Worm (Caenorhabditis elegans) whole organism, L3 larva: ENCODE measurements around the gene srbc-23.

Experiments
- R02D3.7 ChIP-seq: fragments of 150-350 bp; optimal IDR thresholded peaks from 2 replicates; lab custom pipeline; 2014; ENCODE audit warnings: missing biosample characterization, missing genetic modification characterization
- ceh-28 ChIP-seq: fragments of 150-350 bp; optimal IDR thresholded peaks from 2 replicates; lab custom pipeline; 2014; ENCODE audit warnings: missing biosample characterization, missing genetic modification reagents, missing genetic modification characterization
- fkh-10 ChIP-seq: sonication (generic microtip); optimal IDR thresholded peaks from 2 replicates; lab custom pipeline; 2017; ENCODE audit warnings: missing biosample characterization, missing genetic modification reagents, missing genetic modification characterization
- fkh-2 ChIP-seq: fragments of 150-350 bp; optimal IDR thresholded peaks from 2 replicates; lab custom pipeline; 2014; ENCODE audit warnings: missing biosample characterization, missing genetic modification reagents, missing genetic modification characterization
- mdl-1 ChIP-seq: fragments of 150-350 bp; optimal IDR thresholded peaks from 2 replicates; lab custom pipeline; 2014; ENCODE audit warnings: missing biosample characterization, missing genetic modification characterization
- nhr-12 ChIP-seq: fragments of 150-350 bp; optimal IDR thresholded peaks from 2 replicates; lab custom pipeline; 2014; ENCODE audit warnings: missing biosample characterization, missing genetic modification characterization
- nhr-76 ChIP-seq: fragments of 150-350 bp; sonication (generic microtip); optimal IDR thresholded peaks from 5 replicates; lab custom pipeline; 2014; ENCODE audit warnings: missing biosample characterization, missing genetic modification characterization
- unc-62 ChIP-seq: fragments of 150-350 bp; sonication (generic microtip); optimal IDR thresholded peaks from 4 replicates; lab custom pipeline; 2014; ENCODE audit warnings: missing biosample characterization, missing genetic modification reagents, missing genetic modification characterization
- zag-1 ChIP-seq: fragments of 150-350 bp; optimal IDR thresholded peaks from 2 replicates; lab custom pipeline; 2014; ENCODE audit warnings: missing biosample characterization, missing genetic modification characterization

ce11 chrV:2166679-2167078 lies 13.3 kb downstream of the srbc-23 start, which contains the start of gene srbc-19:
- TF ChIP-seq zag-1 (no peak), mdl-1 (tag; lab: Kevin White, UChicago) (no peak), fkh-10 (no peak), unc-62 (GFP tag; lab: Kevin White, UChicago) (no peak), nhr-12 (tag; lab: Kevin White, UChicago) (no peak), nhr-76 (tag; lab: Kevin White, UChicago) (no peak), fkh-2 (tag; lab: Kevin White, UChicago) (no peak), ceh-28 (no peak), R02D3.7 (tag; lab: Kevin White, UChicago) (no peak)
